Fruit fly (Drosophila melanogaster) whole organism, wandering third instar larva: Measurements from ENCODE around the gene Pfdn6.

ENCODE experiments used
- Abd-B ChIP-seq: fragments of >200 bp; optimal IDR thresholded peaks from 2 replicates; lab custom pipeline; 2017; ENCODE audit warnings: missing biosample characterization, missing genetic modification characterization
- CG32264 ChIP-seq: fragments of 200-800 bp; sonication (Bioruptor generic); optimal IDR thresholded peaks from 2 replicates; lab custom pipeline; 2016; ENCODE audit warnings: missing biosample characterization, missing genetic modification characterization
- CG9705 ChIP-seq: fragments of 200-800 bp; sonication (Bioruptor generic); optimal IDR thresholded peaks from 2 replicates; lab custom pipeline; 2018; ENCODE audit warnings: missing biosample characterization, mild to moderate bottlenecking, missing genetic modification characterization
- CrebA ChIP-seq: fragments of 200-800 bp; sonication (Bioruptor generic); optimal IDR thresholded peaks from 2 replicates; lab custom pipeline; 2016; ENCODE audit warnings: missing biosample characterization, mild to moderate bottlenecking, missing genetic modification characterization, borderline replicate concordance
- Dfd ChIP-seq: fragments of >200 bp; optimal IDR thresholded peaks from 2 replicates; lab custom pipeline; 2017; ENCODE audit warnings: missing biosample characterization, missing genetic modification characterization
- Dif ChIP-seq: fragments of 200-275, 200-300 bp; sonication (Bioruptor generic); optimal IDR thresholded peaks from 2 replicates; lab custom pipeline; 2018; ENCODE audit warnings: missing biosample characterization, missing genetic modification characterization; ENCODE audit not compliant: partially characterized antibody
- GATAd ChIP-seq: sonication (Bioruptor generic); optimal IDR thresholded peaks from 2 replicates; lab custom pipeline; 2016; ENCODE audit warnings: missing biosample characterization, missing genetic modification characterization
- HLH106 ChIP-seq: fragments of 200-800 bp; optimal IDR thresholded peaks from 3 replicates; lab custom pipeline; 2019; ENCODE audit warnings: missing biosample characterization, mild to moderate bottlenecking, missing genetic modification characterization, moderate library complexity
- Hnf4 ChIP-seq: fragments of 200-800 bp; sonication (Bioruptor generic); optimal IDR thresholded peaks from 2 replicates; lab custom pipeline; 2016; ENCODE audit warnings: missing biosample characterization, mild to moderate bottlenecking, missing genetic modification characterization
- Hr78 ChIP-seq: fragments of >200 bp; optimal IDR thresholded peaks from 2 replicates; lab custom pipeline; 2017; ENCODE audit warnings: missing biosample characterization, missing genetic modification characterization
- Hr83 ChIP-seq: fragments of 200-300 bp; sonication (Bioruptor generic); optimal IDR thresholded peaks from 2 replicates; lab custom pipeline; 2016; ENCODE audit warnings: missing biosample characterization, mild to moderate bottlenecking, missing genetic modification characterization, moderate library complexity; ENCODE audit not compliant: poor library complexity, severe bottlenecking
- Jra ChIP-seq: sonication (Bioruptor generic); optimal IDR thresholded peaks from 2 replicates; lab custom pipeline; 2016; ENCODE audit warnings: missing biosample characterization, missing genetic modification characterization
- Mio ChIP-seq: sonication (Bioruptor generic); optimal IDR thresholded peaks from 2 replicates; lab custom pipeline; 2016; ENCODE audit warnings: missing biosample characterization, missing genetic modification characterization
- Myc ChIP-seq: fragments of >200 bp; optimal IDR thresholded peaks from 2 replicates; lab custom pipeline; 2017
- N ChIP-seq: fragments of >200 bp; optimal IDR thresholded peaks from 2 replicates; lab custom pipeline; 2018; ENCODE audit warnings: missing biosample characterization, missing external identifiers, missing genetic modification characterization
- OdsH ChIP-seq: fragments of 200-800 bp; sonication (Bioruptor generic); optimal IDR thresholded peaks from 2 replicates; lab custom pipeline; 2016; ENCODE audit warnings: missing biosample characterization, mild to moderate bottlenecking, missing genetic modification characterization
- Rel ChIP-seq, 2 experiments: fragments of 200-800 bp; sonication (Bioruptor generic) in 1 of 2; optimal IDR thresholded peaks; 2 replicates in 1 of 2; 3 replicates in 1 of 2; lab custom pipeline; 2016 to 2019; ENCODE audit warnings: mild to moderate bottlenecking in 2 of 2, missing biosample characterization in 2 of 2, missing genetic modification characterization in 2 of 2, moderate library complexity in 1 of 2
- Sp1 ChIP-seq: fragments of 200-800 bp; sonication (Bioruptor generic); optimal IDR thresholded peaks from 3 replicates; lab custom pipeline; 2019; ENCODE audit warnings: missing biosample characterization, mild to moderate bottlenecking, missing genetic modification characterization, moderate library complexity
- Vsx2 ChIP-seq: fragments of 200-300, 225-300 bp; sonication (Bioruptor generic); optimal IDR thresholded peaks from 2 replicates; lab custom pipeline; 2018; ENCODE audit warnings: missing biosample characterization, missing genetic modification characterization; ENCODE audit not compliant: partially characterized antibody
- br ChIP-seq: fragments of 200-800 bp; sonication (Bioruptor generic); optimal IDR thresholded peaks from 2 replicates; lab custom pipeline; 2016; ENCODE audit warnings: missing biosample characterization, missing genetic modification characterization
- brk ChIP-seq: fragments of 200-800 bp; sonication (Bioruptor generic); optimal IDR thresholded peaks from 2 replicates; lab custom pipeline; 2016; ENCODE audit warnings: missing biosample characterization, mild to moderate bottlenecking, missing genetic modification characterization
- dl ChIP-seq, 2 experiments: fragments of 175-275, 200-275 bp in 1 of 2; fragments of 200-275 bp in 1 of 2; sonication (Bioruptor generic); optimal IDR thresholded peaks; lab custom pipeline; 2018; ENCODE audit warnings: mild to moderate bottlenecking in 2 of 2, missing biosample characterization in 2 of 2, missing genetic modification characterization in 2 of 2, moderate library complexity in 2 of 2; ENCODE audit not compliant: partially characterized antibody in 2 of 2, insufficient read depth in 1 of 2
- dmrt93B ChIP-seq: fragments of 200-800 bp; sonication (Bioruptor generic); optimal IDR thresholded peaks from 2 replicates; lab custom pipeline; 2018; ENCODE audit warnings: missing biosample characterization, mild to moderate bottlenecking, missing genetic modification characterization
- dsf ChIP-seq: sonication (Bioruptor generic); optimal IDR thresholded peaks from 2 replicates; lab custom pipeline; 2016; ENCODE audit warnings: missing biosample characterization, missing genetic modification characterization, borderline replicate concordance
- ey ChIP-seq: fragments of 200-800 bp; sonication (Bioruptor generic); optimal IDR thresholded peaks from 2 replicates; lab custom pipeline; 2016; ENCODE audit warnings: missing biosample characterization, missing genetic modification characterization
- foxo ChIP-seq, 2 experiments: fragments of 200-800 bp; sonication (Bioruptor generic); optimal IDR thresholded peaks; 2 replicates in 1 of 2; 3 replicates in 1 of 2; lab custom pipeline; 2016 to 2017; ENCODE audit warnings: missing biosample characterization in 2 of 2, missing genetic modification characterization in 2 of 2
- fru ChIP-seq: fragments of 200-800 bp; sonication (Bioruptor generic); optimal IDR thresholded peaks from 3 replicates; lab custom pipeline; 2016; ENCODE audit warnings: missing biosample characterization, mild to moderate bottlenecking, missing genetic modification characterization
- h ChIP-seq: fragments of 200-800 bp; sonication (Bioruptor generic); optimal IDR thresholded peaks from 3 replicates; lab custom pipeline; 2016; ENCODE audit warnings: missing biosample characterization, mild to moderate bottlenecking, missing genetic modification characterization
- jim ChIP-seq: fragments of 175-275, 200-325 bp; sonication (Bioruptor generic); optimal IDR thresholded peaks from 2 replicates; lab custom pipeline; 2016; ENCODE audit warnings: missing biosample characterization, mild to moderate bottlenecking, missing genetic modification characterization
- lola ChIP-seq: fragments of >200 bp; optimal IDR thresholded peaks from 2 replicates; lab custom pipeline; 2017; ENCODE audit warnings: missing biosample characterization, missing genetic modification characterization
- pan ChIP-seq: fragments of >200 bp; optimal IDR thresholded peaks from 2 replicates; lab custom pipeline; 2017
- psq ChIP-seq: fragments of 200-800 bp; sonication (Bioruptor generic); optimal IDR thresholded peaks from 3 replicates; lab custom pipeline; 2017; ENCODE audit warnings: missing biosample characterization, mild to moderate bottlenecking, missing genetic modification characterization, moderate library complexity
- rgr ChIP-seq: fragments of 200-800 bp; sonication (Bioruptor generic); optimal IDR thresholded peaks from 3 replicates; lab custom pipeline; 2016; ENCODE audit warnings: missing biosample characterization, mild to moderate bottlenecking, missing genetic modification characterization
- sage ChIP-seq: fragments of 200-800 bp; sonication (Bioruptor generic); optimal IDR thresholded peaks from 2 replicates; lab custom pipeline; 2016; ENCODE audit warnings: missing biosample characterization, mild to moderate bottlenecking, missing genetic modification characterization
- sv ChIP-seq: fragments of 200-800 bp; sonication (Bioruptor generic); optimal IDR thresholded peaks from 3 replicates; lab custom pipeline; 2016; ENCODE audit warnings: missing biosample characterization, missing genetic modification characterization
- tai ChIP-seq: sonication (Bioruptor generic); optimal IDR thresholded peaks from 2 replicates; lab custom pipeline; 2016; ENCODE audit warnings: missing biosample characterization, missing genetic modification characterization
- usp ChIP-seq: fragments of >200 bp; optimal IDR thresholded peaks from 2 replicates; lab custom pipeline; 2017; ENCODE audit warnings: missing biosample characterization, missing genetic modification characterization
- woc ChIP-seq: sonication (Bioruptor generic); optimal IDR thresholded peaks from 2 replicates; lab custom pipeline; 2016; ENCODE audit warnings: missing biosample characterization, mild to moderate bottlenecking, missing genetic modification characterization

Pfdn6 gene

dm6 chr3L:19922833-19923745 is at the start of gene Pfdn6:
Pfdn6 (plus strand) TSS chr3L:19923671.
- no peak for TF ChIP-seq br
- peak; percentile 19 for TF ChIP-seq OdsH (GFP tag; lab: Kevin White, UChicago)
- no peak for TF ChIP-seq Rel (GFP tag; optimal IDR thresholded peaks at IDR 0.05; lab: Kevin White, UChicago)
- TF ChIP-seq Rel (tag; optimal IDR thresholded peaks at IDR 0.05; lab: Kevin White, UChicago) = peak; percentile 29
- peak; percentile 100 for TF ChIP-seq Vsx2
- TF ChIP-seq sv (GFP tag; lab: Kevin White, UChicago) = peak; percentile 73
- TF ChIP-seq Abd-B (GFP tag; lab: Kevin White, UChicago) = no peak
- TF ChIP-seq ey (GFP tag; lab: Kevin White, UChicago) = peak; percentile 52
- no peak for TF ChIP-seq brk (GFP tag; lab: Kevin White, UChicago)
- no peak for TF ChIP-seq N
- TF ChIP-seq CrebA (GFP tag; lab: Kevin White, UChicago) = no peak
- TF ChIP-seq Dfd (GFP tag; lab: Kevin White, UChicago) = no peak
- no peak for TF ChIP-seq dmrt93B (GFP tag; lab: Kevin White, UChicago)
- TF ChIP-seq sage (GFP tag; lab: Kevin White, UChicago) = no peak
- TF ChIP-seq GATAd (GFP tag; lab: Kevin White, UChicago) = no peak
- TF ChIP-seq CG32264 = peak; percentile 25
- no peak for TF ChIP-seq pan (lab: Kevin White, UChicago)
- peak; percentile 54 for TF ChIP-seq dsf (GFP tag; lab: Kevin White, UChicago)
- TF ChIP-seq woc (GFP tag; lab: Kevin White, UChicago) = no peak
- TF ChIP-seq Hr83 (GFP tag; lab: Kevin White, UChicago) = no peak
- TF ChIP-seq psq (GFP tag; lab: Kevin White, UChicago) = peak; percentile 58
- peak; percentile 76 for TF ChIP-seq rgr (GFP tag; lab: Kevin White, UChicago)
- TF ChIP-seq usp (GFP tag; lab: Kevin White, UChicago) = no peak
- no peak for TF ChIP-seq tai
- TF ChIP-seq lola (GFP tag; lab: Kevin White, UChicago) = no peak
- TF ChIP-seq foxo (GFP tag; optimal IDR thresholded peaks at IDR 0.05; lab: Kevin White, UChicago) = peak in 1 of 2 experiments; percentile 73
- TF ChIP-seq h (GFP tag; lab: Kevin White, UChicago) = peak; percentile 75
- peak; percentile 65 for TF ChIP-seq CG9705 (GFP tag; lab: Kevin White, UChicago)
- peak; percentile 99 for TF ChIP-seq Dif (GFP tag; lab: Kevin White, UChicago)
- TF ChIP-seq dl (GFP tag; optimal IDR thresholded peaks at IDR 0.05; lab: Kevin White, UChicago; ENCODE audit: insufficient read depth in 1 of 2, partially characterized antibody in 2 of 2) = peak; percentile 86 to 96
- TF ChIP-seq Mio (GFP tag; lab: Kevin White, UChicago) = no peak
- no peak for TF ChIP-seq jim (GFP tag; lab: Kevin White, UChicago)
- no peak for TF ChIP-seq fru (GFP tag; lab: Kevin White, UChicago)
- TF ChIP-seq HLH106 = peak; percentile 70
- no peak for TF ChIP-seq Hnf4 (GFP tag; lab: Kevin White, UChicago)
- TF ChIP-seq Myc (lab: Kevin White, UChicago) = peak; percentile 62
- peak; percentile 47 for TF ChIP-seq Jra (GFP tag; lab: Kevin White, UChicago)
- TF ChIP-seq Sp1 = peak; percentile 59
- TF ChIP-seq Hr78 (GFP tag; lab: Kevin White, UChicago) = no peak
- TF ChIP-seq, all 38 proteins: peak for 18

- TF ChIP-seq ey (GFP tag; lab: Kevin White, UChicago) = no peak
- no peak for TF ChIP-seq brk (GFP tag; lab: Kevin White, UChicago)
- TF ChIP-seq sv (GFP tag; lab: Kevin White, UChicago) = no peak
- TF ChIP-seq h (GFP tag; lab: Kevin White, UChicago) = peak; percentile 54
- no peak for TF ChIP-seq Dfd (GFP tag; lab: Kevin White, UChicago)
- TF ChIP-seq Rel (GFP tag; optimal IDR thresholded peaks at IDR 0.05; lab: Kevin White, UChicago) = no peak
- TF ChIP-seq Rel (tag; optimal IDR thresholded peaks at IDR 0.05; lab: Kevin White, UChicago) = peak; percentile 81
- no peak for TF ChIP-seq N
- TF ChIP-seq Hnf4 (GFP tag; lab: Kevin White, UChicago) = no peak
- TF ChIP-seq Sp1 = no peak
- TF ChIP-seq jim (GFP tag; lab: Kevin White, UChicago) = no peak
- TF ChIP-seq Vsx2 = peak; percentile 84
- no peak for TF ChIP-seq Mio (GFP tag; lab: Kevin White, UChicago)
- no peak for TF ChIP-seq usp (GFP tag; lab: Kevin White, UChicago)
- no peak for TF ChIP-seq CG32264
- TF ChIP-seq OdsH (GFP tag; lab: Kevin White, UChicago) = peak; percentile 13
- no peak for TF ChIP-seq pan (lab: Kevin White, UChicago)
- no peak for TF ChIP-seq Myc (lab: Kevin White, UChicago)
- no peak for TF ChIP-seq Hr78 (GFP tag; lab: Kevin White, UChicago)
- TF ChIP-seq dmrt93B (GFP tag; lab: Kevin White, UChicago) = no peak
- no peak for TF ChIP-seq foxo (GFP tag; optimal IDR thresholded peaks at IDR 0.05; lab: Kevin White, UChicago)
- no peak for TF ChIP-seq lola (GFP tag; lab: Kevin White, UChicago)
- TF ChIP-seq Dif (GFP tag; lab: Kevin White, UChicago) = peak; percentile 82
- peak; percentile 15 for TF ChIP-seq sage (GFP tag; lab: Kevin White, UChicago)
- TF ChIP-seq Hr83 (GFP tag; lab: Kevin White, UChicago) = peak; percentile 51
- TF ChIP-seq psq (GFP tag; lab: Kevin White, UChicago) = peak; percentile 65
- no peak for TF ChIP-seq CrebA (GFP tag; lab: Kevin White, UChicago)
- no peak for TF ChIP-seq br
- TF ChIP-seq dl (GFP tag; optimal IDR thresholded peaks at IDR 0.05; lab: Kevin White, UChicago; ENCODE audit: insufficient read depth in 1 of 2, partially characterized antibody in 2 of 2) = peak; percentile 81 to 92
- no peak for TF ChIP-seq woc (GFP tag; lab: Kevin White, UChicago)
- TF ChIP-seq HLH106 = no peak
- no peak for TF ChIP-seq CG9705 (GFP tag; lab: Kevin White, UChicago)
- peak; percentile 25 for TF ChIP-seq rgr (GFP tag; lab: Kevin White, UChicago)
Observed at dm6 chr3L:19895556-19895995, 27.9 kb upstream of the Pfdn6 start.
